Fruit fly (Drosophila melanogaster): ENCODE data around the gene LSm7.

Gene LSm7

DNA sequence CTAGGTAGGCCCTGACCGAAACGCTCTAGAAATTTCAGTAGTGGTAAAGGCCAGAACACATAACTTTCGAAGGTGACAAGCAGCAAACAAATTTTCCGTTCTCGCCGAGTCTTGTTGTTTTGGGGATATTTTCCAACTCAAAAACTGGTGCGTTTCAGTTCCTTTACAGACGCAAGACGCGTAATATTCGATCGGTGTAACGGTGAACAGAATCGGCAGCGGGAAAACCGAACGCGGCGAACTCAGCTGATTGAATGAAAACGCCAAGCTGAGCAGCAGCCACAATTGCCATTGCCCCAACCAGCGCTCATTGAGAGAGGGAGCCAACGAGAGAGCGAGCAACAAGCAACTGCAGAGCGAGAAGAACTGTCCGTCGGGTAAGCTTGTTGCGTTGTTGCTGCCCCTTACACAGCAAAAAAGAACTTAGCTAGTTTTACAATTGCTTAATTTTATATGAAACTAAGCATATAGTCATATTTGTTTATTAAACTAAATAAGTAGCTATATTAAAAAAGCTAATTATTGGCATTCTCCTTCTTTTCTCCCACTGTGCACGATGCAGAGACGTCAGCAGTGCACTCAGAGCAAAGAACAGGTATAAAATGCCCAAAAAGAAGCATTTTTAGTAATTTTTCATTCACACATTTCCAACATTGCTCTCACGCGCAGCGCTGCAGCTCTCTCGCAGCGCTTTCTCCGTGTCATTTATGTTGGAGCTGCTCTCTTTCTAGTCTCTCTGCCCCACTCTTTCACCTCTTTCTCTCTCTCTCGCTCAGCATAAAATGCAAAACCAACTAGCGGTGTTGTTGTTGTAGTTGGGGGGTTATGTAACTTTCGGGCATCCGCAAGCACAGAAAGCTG, 26.8 kb downstream of the LSm7 start, which contains the start of the genes Cyt-c-d and CG31808:
TSS of gene Cyt-c-d (plus strand) at position 51 of the 861 bp plus-strand sequence.
TSS of gene CG31808 (minus strand) at position 355 of the 861 bp plus-strand sequence.
- TF ChIP-seq Hnf4 (GFP tag; optimal IDR thresholded peaks at IDR 0.05): peak; percentile 93
- peak; percentile 96 for TF ChIP-seq fru (GFP tag; optimal IDR thresholded peaks at IDR 0.05)
- no peak for TF ChIP-seq Abd-B (GFP tag; optimal IDR thresholded peaks at IDR 0.05)
- peak; percentile 87 for TF ChIP-seq tai (GFP tag; optimal IDR thresholded peaks at IDR 0.05)
- peak; percentile 71 for TF ChIP-seq dsf (GFP tag; optimal IDR thresholded peaks at IDR 0.05; ENCODE audit: borderline replicate concordance)
- peak; percentile 94 for TF ChIP-seq rgr (GFP tag; optimal IDR thresholded peaks at IDR 0.05)
- peak; percentile 81 for TF ChIP-seq CG32264 (GFP tag; optimal IDR thresholded peaks at IDR 0.05)
- peak; percentile 91 for TF ChIP-seq psq (GFP tag; optimal IDR thresholded peaks at IDR 0.05)
- no peak for TF ChIP-seq N (GFP tag; optimal IDR thresholded peaks at IDR 0.05)
- no peak for TF ChIP-seq Dfd (GFP tag; optimal IDR thresholded peaks at IDR 0.05)
- TF ChIP-seq dmrt93B (GFP tag; optimal IDR thresholded peaks at IDR 0.05): peak; percentile 88
- TF ChIP-seq h (GFP tag; optimal IDR thresholded peaks at IDR 0.05): peak; percentile 97
- peak; percentile 92 for TF ChIP-seq woc (GFP tag; optimal IDR thresholded peaks at IDR 0.05)
- TF ChIP-seq lola (GFP tag; optimal IDR thresholded peaks at IDR 0.05): no peak
- no peak for TF ChIP-seq Hr78 (GFP tag; optimal IDR thresholded peaks at IDR 0.05)
- TF ChIP-seq Sp1 (GFP tag; optimal IDR thresholded peaks at IDR 0.05): peak; percentile 94
- TF ChIP-seq jim (GFP tag; optimal IDR thresholded peaks at IDR 0.05): no peak
- TF ChIP-seq Vsx2 (GFP tag; optimal IDR thresholded peaks at IDR 0.05; ENCODE audit: partially characterized antibody): no peak
- TF ChIP-seq brk (GFP tag; optimal IDR thresholded peaks at IDR 0.05): peak; percentile 92
- TF ChIP-seq sv (GFP tag; optimal IDR thresholded peaks at IDR 0.05): peak; percentile 96
- TF ChIP-seq CG9705 (GFP tag; optimal IDR thresholded peaks at IDR 0.05): peak; percentile 78
- TF ChIP-seq ey (GFP tag; optimal IDR thresholded peaks at IDR 0.05): peak; percentile 95
- peak; percentile 95 for TF ChIP-seq sage (GFP tag; optimal IDR thresholded peaks at IDR 0.05)
- TF ChIP-seq foxo (GFP tag; optimal IDR thresholded peaks at IDR 0.05): peak; percentile 11 to 95
- TF ChIP-seq CrebA (GFP tag; optimal IDR thresholded peaks at IDR 0.05; ENCODE audit: borderline replicate concordance): peak; percentile 75
- TF ChIP-seq Rel (GFP tag; optimal IDR thresholded peaks at IDR 0.05): peak; percentile 85
- peak; percentile 64 for TF ChIP-seq Rel (tag; optimal IDR thresholded peaks at IDR 0.05)
- no peak for TF ChIP-seq Myc (optimal IDR thresholded peaks at IDR 0.05)
- no peak for TF ChIP-seq usp (GFP tag; optimal IDR thresholded peaks at IDR 0.05)
- TF ChIP-seq Dif (GFP tag; optimal IDR thresholded peaks at IDR 0.05; ENCODE audit: partially characterized antibody): peak; percentile 93
- TF ChIP-seq Jra (GFP tag; optimal IDR thresholded peaks at IDR 0.05): peak; percentile 89
- peak; percentile 95 for TF ChIP-seq OdsH (GFP tag; optimal IDR thresholded peaks at IDR 0.05)
- no peak for TF ChIP-seq Mio (GFP tag; optimal IDR thresholded peaks at IDR 0.05)
- TF ChIP-seq Hr83 (GFP tag; optimal IDR thresholded peaks at IDR 0.05; ENCODE audit: poor library complexity, severe bottlenecking): peak; percentile 11
- TF ChIP-seq GATAd (GFP tag; optimal IDR thresholded peaks at IDR 0.05): peak; percentile 24
- TF ChIP-seq br (GFP tag; optimal IDR thresholded peaks at IDR 0.05): peak; percentile 95
- no peak for TF ChIP-seq pan (optimal IDR thresholded peaks at IDR 0.05)
- TF ChIP-seq dl (GFP tag; optimal IDR thresholded peaks at IDR 0.05; ENCODE audit: insufficient read depth in 1 of 2, partially characterized antibody in 2 of 2): peak; percentile 52 to 85
- TF ChIP-seq HLH106 (tag; optimal IDR thresholded peaks at IDR 0.05): peak; percentile 95

DNA sequence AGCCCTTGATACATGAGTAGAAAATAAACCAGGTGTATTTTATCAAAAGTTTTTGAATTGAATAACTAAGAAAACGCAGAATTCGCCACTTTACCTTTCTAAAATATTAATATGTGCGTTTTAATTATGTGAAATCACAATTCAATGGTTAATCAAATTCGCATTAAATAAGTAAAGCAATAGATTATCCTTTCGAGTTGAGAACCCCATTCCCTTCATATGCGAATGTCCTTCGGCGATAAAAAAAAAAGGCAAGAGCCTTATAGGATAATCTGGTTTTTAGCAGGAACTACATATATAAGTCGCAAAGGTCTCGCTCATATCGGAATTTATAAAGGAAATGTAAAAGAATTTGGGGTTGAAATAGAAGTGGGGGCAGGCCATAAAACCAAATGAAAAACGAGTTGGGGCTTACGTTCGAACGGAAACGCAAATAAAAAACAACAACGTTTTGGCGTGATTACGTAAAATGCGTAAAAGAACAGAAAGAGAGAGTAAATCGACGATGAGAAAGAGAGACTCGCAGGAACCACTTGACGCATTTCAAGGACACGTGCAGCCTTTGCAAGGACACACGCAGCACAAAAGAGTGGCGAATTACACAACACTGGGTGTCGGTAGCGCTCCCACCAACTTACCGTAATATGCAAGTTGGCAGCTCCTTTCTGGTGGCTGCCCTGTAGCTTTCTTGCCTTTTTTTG, 27.6 kb downstream of the LSm7 start:
- TF ChIP-seq fru (GFP tag; optimal IDR thresholded peaks at IDR 0.05) (no peak), Hr83 (GFP tag; optimal IDR thresholded peaks at IDR 0.05; ENCODE audit: poor library complexity, severe bottlenecking) (no peak), Myc (optimal IDR thresholded peaks at IDR 0.05) (no peak), Mio (GFP tag; optimal IDR thresholded peaks at IDR 0.05) (no peak), dl (GFP tag; optimal IDR thresholded peaks at IDR 0.05; ENCODE audit: insufficient read depth in 1 of 2, partially characterized antibody in 2 of 2) (no peak), woc (GFP tag; optimal IDR thresholded peaks at IDR 0.05) (no peak)
